Worm (Caenorhabditis elegans): Measurements from ENCODE around the gene spe-26.

Gene spe-26

DNA sequence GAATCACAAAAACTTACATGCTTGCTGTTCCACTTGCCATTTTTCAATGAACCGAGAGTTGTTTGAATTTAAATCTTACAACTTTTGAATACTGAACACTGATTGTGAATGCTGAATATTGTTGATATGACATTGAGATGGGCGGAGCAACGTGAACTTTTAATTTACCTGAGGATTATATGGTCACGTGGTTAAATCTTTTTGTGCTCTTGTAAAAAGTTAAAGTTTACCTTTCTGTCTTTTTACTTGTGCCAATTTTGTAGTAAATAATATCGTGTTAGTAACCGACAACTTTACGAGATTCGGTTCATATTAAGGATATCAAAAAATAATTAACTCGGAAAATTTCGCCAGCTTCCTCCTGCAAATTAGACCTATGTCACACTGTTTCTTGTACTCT lies 39.5 kb downstream of the spe-26 start, which contains the start of gene Y43C5B.2:
Gene Y43C5B.2 (minus strand): TSS at position 101 of the 400 bp plus-strand sequence.
- no peak for TF ChIP-seq ceh-18 (tag; optimal IDR thresholded peaks at IDR 0.05)
- no peak for TF ChIP-seq ceh-30 (tag; optimal IDR thresholded peaks at IDR 0.05)
- no peak for TF ChIP-seq ceh-9 (tag; optimal IDR thresholded peaks at IDR 0.05)
- no peak for TF ChIP-seq ceh-14 (tag; optimal IDR thresholded peaks at IDR 0.05)
- TF ChIP-seq pros-1 (tag; optimal IDR thresholded peaks at IDR 0.05): no peak
- no peak for TF ChIP-seq sox-2 (GFP tag; IDR thresholded peaks at IDR 0.05)
- TF ChIP-seq unc-55 (GFP tag; optimal IDR thresholded peaks at IDR 0.05): no peak
- TF ChIP-seq pha-4 (tag; optimal IDR thresholded peaks at IDR 0.05): no peak
- no peak for TF ChIP-seq ceh-2 (tag; optimal IDR thresholded peaks at IDR 0.05)
- TF ChIP-seq ceh-48 (tag; optimal IDR thresholded peaks at IDR 0.05): no peak
- no peak for TF ChIP-seq nhr-232 (tag; optimal IDR thresholded peaks at IDR 0.05)
- no peak for TF ChIP-seq che-1 (tag; optimal IDR thresholded peaks at IDR 0.05)
- no peak for TF ChIP-seq ttx-3 (tag; optimal IDR thresholded peaks at IDR 0.05)
- TF ChIP-seq C38D4.7 (GFP tag; optimal IDR thresholded peaks at IDR 0.05): no peak
- TF ChIP-seq nhr-11 (tag; optimal IDR thresholded peaks at IDR 0.05): no peak
- TF ChIP-seq mec-3 (tag; optimal IDR thresholded peaks at IDR 0.05; ENCODE audit: borderline replicate concordance): no peak
- no peak for TF ChIP-seq ets-4 (tag; optimal IDR thresholded peaks at IDR 0.05)
- no peak for TF ChIP-seq unc-86 (tag; optimal IDR thresholded peaks at IDR 0.05)

DNA sequence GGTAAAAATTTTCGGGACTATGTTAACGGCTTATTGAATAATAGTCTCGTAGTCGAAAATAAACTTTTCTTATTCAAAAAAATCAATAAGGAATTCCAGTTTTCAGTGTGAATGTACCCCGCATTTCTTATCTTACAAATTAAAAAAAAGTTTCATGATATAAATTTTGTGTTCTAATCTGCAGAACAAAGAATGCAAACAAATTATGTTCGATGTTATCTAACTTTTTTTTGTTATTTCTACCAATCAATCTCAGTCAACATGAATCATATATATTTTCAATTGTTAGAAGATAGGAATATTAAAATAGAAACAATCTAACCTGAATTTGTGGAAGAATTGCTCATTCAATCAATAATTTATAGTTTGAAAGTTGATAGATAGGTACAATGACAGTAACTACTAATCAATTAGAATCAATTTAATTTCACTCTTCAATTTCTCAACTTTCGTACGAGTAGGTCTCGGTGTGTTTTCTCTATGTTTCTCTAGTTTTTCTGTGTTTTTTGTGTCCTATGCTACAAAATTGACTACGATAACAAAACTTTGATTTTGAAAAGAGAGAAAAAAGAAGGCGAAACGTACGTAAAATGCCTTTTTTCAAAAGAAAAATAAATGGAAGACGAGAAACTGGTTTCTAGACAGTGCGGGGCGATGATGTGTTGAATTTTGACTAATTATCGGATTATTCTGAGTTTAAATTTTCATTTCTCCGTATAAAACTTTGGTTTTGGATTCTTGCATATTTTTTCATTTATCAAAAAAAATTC lies 41.7 kb downstream of the spe-26 start, which contains the start of the genes unc-43 and Y43C5B.3:
Gene unc-43 (minus strand): TSS at position 347 of the 770 bp plus-strand sequence.
Gene Y43C5B.3 (plus strand): TSS at position 720 of the 770 bp plus-strand sequence.
- TF ChIP-seq Y22D7AL.16 (tag; optimal IDR thresholded peaks at IDR 0.05) (no peak), fkh-6 (tag; optimal IDR thresholded peaks at IDR 0.05) (no peak), rnt-1 (tag; optimal IDR thresholded peaks at IDR 0.05) (no peak), elt-4 (tag; optimal IDR thresholded peaks at IDR 0.05) (no peak), elt-2 (tag; optimal IDR thresholded peaks at IDR 0.05) (no peak), syd-9 (tag; optimal IDR thresholded peaks at IDR 0.05) (no peak), ref-2 (tag; optimal IDR thresholded peaks at IDR 0.05) (no peak), zip-5 (tag; optimal IDR thresholded peaks at IDR 0.05) (no peak), T23F11.4 (GFP tag; optimal IDR thresholded peaks at IDR 0.05) (no peak), fkh-10 (GFP tag; optimal IDR thresholded peaks at IDR 0.05) (no peak), pha-4 (tag; optimal IDR thresholded peaks at IDR 0.05) (no peak), ztf-16 (tag; optimal IDR thresholded peaks at IDR 0.05) (no peak)

DNA sequence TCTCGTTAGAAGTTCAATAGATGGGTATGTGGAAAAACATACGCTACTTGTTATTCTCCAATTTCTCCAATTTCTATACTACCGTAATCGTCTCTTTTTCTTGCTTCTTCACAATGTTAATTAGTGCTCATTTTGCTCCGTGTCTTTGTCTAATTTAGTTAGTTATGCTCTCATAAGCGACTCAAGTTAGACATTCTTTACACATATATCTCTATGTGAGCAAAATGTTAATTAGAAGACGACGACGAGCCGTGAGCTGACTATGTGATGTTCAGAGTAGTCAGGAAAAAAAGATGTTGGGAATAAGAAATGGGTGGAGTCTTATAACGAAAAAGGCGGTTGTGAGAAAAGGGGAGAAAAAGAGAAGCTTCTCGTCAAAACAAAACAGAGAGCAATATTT lies 44.2 kb downstream of the spe-26 start:
- no peak for TF ChIP-seq tbx-7 (tag; optimal IDR thresholded peaks at IDR 0.05)
- TF ChIP-seq ceh-14 (tag; optimal IDR thresholded peaks at IDR 0.05): peak; percentile 51
- peak; percentile 40 for TF ChIP-seq unc-42 (tag; optimal IDR thresholded peaks at IDR 0.05)
- no peak for TF ChIP-seq tbx-2 (tag; optimal IDR thresholded peaks at IDR 0.05)

DNA sequence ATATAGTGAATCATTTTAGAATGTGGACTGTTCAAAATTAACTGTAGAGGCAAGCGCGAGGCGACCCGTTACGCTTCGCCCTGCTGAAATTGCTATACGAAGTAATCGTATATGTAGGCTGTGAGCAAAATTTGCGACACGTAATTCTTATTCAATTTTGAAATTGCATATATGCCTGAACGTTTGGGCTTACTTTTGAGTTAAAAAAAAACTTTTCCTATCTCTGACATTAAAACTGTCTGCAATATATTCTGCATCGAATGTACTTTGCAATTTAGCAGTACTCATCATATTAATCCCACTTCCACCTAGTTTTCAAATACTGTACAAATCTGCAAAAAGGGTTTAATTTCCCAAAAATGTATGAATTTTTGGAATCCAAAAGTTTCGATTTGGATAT lies 44.8 kb downstream of the spe-26 start:
- TF ChIP-seq nhr-11 (tag; optimal IDR thresholded peaks at IDR 0.05) (no peak), unc-86 (tag; optimal IDR thresholded peaks at IDR 0.05) (no peak), fkh-10 (GFP tag; optimal IDR thresholded peaks at IDR 0.05) (no peak), mec-3 (tag; optimal IDR thresholded peaks at IDR 0.05; ENCODE audit: borderline replicate concordance) (no peak), ref-2 (tag; optimal IDR thresholded peaks at IDR 0.05) (no peak), ceh-45 (GFP tag; IDR thresholded peaks at IDR 0.05) (no peak), ceh-18 (tag; optimal IDR thresholded peaks at IDR 0.05) (no peak), pag-3 (tag; optimal IDR thresholded peaks at IDR 0.05; ENCODE audit: borderline replicate concordance) (no peak), zip-5 (tag; optimal IDR thresholded peaks at IDR 0.05) (no peak), dve-1 (tag; optimal IDR thresholded peaks at IDR 0.05) (no peak), nfya-1 (tag; optimal IDR thresholded peaks at IDR 0.05) (no peak), Y22D7AL.16 (tag; optimal IDR thresholded peaks at IDR 0.05) (no peak), unc-42 (tag; optimal IDR thresholded peaks at IDR 0.05) (no peak), elt-2 (tag; optimal IDR thresholded peaks at IDR 0.05) (no peak), ceh-31 (tag; optimal IDR thresholded peaks at IDR 0.05) (no peak), lin-11 (tag; optimal IDR thresholded peaks at IDR 0.05) (no peak), syd-9 (tag; optimal IDR thresholded peaks at IDR 0.05) (no peak)

Data from whole organism, late embryonic.